Worm (Caenorhabditis elegans) whole organism, midembryonic: Measurements from ENCODE around the gene Y69H2.1.
A peak's percentile ranks its signal among the peaks of the same experiment; 100 is the strongest.

Experiments
- T22C8.4 ChIP-seq: fragments of 200-800 bp; sonication (Bioruptor generic); IDR thresholded peaks from 2 replicates; pipeline ENCODE4 v1.3.6; 2022; ENCODE audit warnings: missing genetic modification characterization, missing compliant biosample characterization
- cog-1 ChIP-seq: sonication (generic microtip); optimal IDR thresholded peaks from 2 replicates; lab custom pipeline; 2016; ENCODE audit warnings: missing genetic modification characterization, missing compliant biosample characterization
- flt-1 ChIP-seq: fragments of 200-800 bp; sonication (Bioruptor generic); IDR thresholded peaks from 2 replicates; pipeline ENCODE4 v1.3.6; 2022; ENCODE audit warnings: missing genetic modification characterization, missing compliant biosample characterization
- klf-2 ChIP-seq: fragments of 200-800 bp; sonication (Bioruptor generic); conservative IDR thresholded peaks from 2 replicates; pipeline ENCODE4 v1.3.6; 2022; ENCODE audit warnings: missing genetic modification reagents, missing genetic modification characterization, missing compliant biosample characterization
- med-1 ChIP-seq: sonication (generic microtip); optimal IDR thresholded peaks from 2 replicates; lab custom pipeline; 2017; ENCODE audit warnings: missing genetic modification characterization, mild to moderate bottlenecking, missing compliant biosample characterization, antibody characterized with exemption, missing genetic modification reagents; ENCODE audit not compliant: insufficient read depth
- ref-1 ChIP-seq: fragments of 200-800 bp; sonication (Bioruptor generic); conservative IDR thresholded peaks from 2 replicates; pipeline ENCODE4 v1.3.6; 2022; ENCODE audit warnings: missing genetic modification reagents, missing genetic modification characterization, missing compliant biosample characterization
- tab-1 ChIP-seq: fragments of 200-800 bp; sonication (Bioruptor generic); IDR thresholded peaks from 2 replicates; pipeline ENCODE4 v1.3.6; 2022; ENCODE audit warnings: missing genetic modification characterization, missing compliant biosample characterization
- ztf-23 ChIP-seq: fragments of 200-800 bp; sonication (Bioruptor generic); IDR thresholded peaks from 2 replicates; pipeline ENCODE4 v1.3.6; 2022; ENCODE audit warnings: missing genetic modification reagents, missing genetic modification characterization, missing compliant biosample characterization
- ztf-29 ChIP-seq: fragments of 200-800 bp; sonication (Bioruptor generic); IDR thresholded peaks from 2 replicates; pipeline ENCODE4 v1.3.6; 2022; ENCODE audit warnings: missing genetic modification reagents, missing genetic modification characterization, missing compliant biosample characterization

Gene Y69H2.1

DNA sequence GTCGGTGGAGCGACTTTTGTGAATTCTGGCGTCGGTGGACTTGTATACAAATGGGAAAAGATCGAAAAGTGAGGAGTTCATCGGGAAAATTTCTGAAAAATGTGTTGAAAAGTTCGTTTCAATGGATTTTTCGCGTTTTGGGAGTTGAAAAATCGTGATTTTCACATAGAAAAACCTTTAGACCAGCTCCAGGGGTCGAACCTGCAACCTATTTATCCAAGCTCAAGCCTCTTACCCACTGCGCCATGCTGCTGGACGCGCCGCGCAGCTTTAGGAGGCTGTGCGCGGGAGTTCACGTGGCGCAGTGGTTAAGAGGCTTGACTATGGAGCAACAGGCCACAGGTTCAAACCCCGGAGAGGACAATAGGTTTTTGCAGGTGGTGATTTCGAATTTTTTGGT, at the start of gene Y69H2.1:
Gene Y69H2.1 (minus strand): TSS at position 101 of the 400 bp plus-strand sequence.
- TF ChIP-seq T22C8.4 (no peak), med-1 (GFP tag; lab: Kevin White, UChicago) (no peak), ref-1 (GFP tag; lab: Robert Waterston, UW) (no peak), cog-1 (no peak), ztf-29 (no peak), flt-1 (GFP tag; lab: Robert Waterston, UW) (no peak), ztf-23 (no peak), klf-2 (GFP tag; lab: Robert Waterston, UW) (no peak), tab-1 (GFP tag; lab: Robert Waterston, UW) (no peak)

DNA sequence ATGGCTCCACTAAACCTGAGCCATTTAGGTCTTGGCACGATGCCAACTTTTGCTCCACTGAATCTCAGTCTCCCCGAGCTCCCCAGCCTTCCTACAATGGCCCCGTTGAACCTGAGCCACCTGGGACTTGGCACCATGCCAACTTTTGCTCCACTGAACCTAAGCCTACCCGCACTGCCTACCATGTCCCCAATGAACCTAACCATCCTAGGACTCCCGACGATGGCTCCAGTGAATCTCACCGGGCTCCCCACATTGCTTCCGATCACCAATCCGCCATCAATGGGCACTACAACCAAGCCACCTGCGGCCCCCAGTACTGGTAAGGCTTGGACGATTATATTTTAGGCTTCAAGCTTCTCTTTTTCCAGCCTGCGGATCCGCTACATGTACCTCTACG, 49.4 kb upstream of the Y69H2.1 start:
- no peak for TF ChIP-seq cog-1
- TF ChIP-seq tab-1 (GFP tag; lab: Robert Waterston, UW), result no peak
- TF ChIP-seq ztf-29, result no peak
- TF ChIP-seq klf-2 (GFP tag; lab: Robert Waterston, UW), result no peak
- TF ChIP-seq flt-1 (GFP tag; lab: Robert Waterston, UW), result no peak
- TF ChIP-seq T22C8.4, result no peak
- TF ChIP-seq ref-1 (GFP tag; lab: Robert Waterston, UW), result no peak
- TF ChIP-seq med-1 (GFP tag; lab: Kevin White, UChicago), result no peak
- TF ChIP-seq ztf-23, result no peak

DNA sequence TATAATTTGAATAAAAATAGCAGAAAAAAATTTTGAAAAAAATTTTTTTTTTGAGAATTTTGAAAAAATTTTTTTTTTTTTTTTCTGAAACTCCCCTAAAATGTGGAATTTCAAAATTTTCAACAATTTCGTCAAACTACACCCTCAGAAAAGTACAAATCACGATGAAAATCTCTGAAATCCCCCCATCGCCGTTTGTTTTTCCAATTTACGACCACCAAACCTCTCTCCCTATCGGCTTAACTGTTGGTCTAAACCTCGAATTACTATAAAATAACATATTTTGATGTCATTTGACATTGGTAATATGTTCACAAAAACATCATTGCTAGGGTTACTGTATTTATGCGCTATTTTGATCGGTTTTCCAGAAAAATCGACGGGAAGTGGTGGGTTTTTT, 47.7 kb upstream of the Y69H2.1 start, which contains the start of gene Y69H2.10:
Gene Y69H2.10 (plus strand): TSS at position 301 of the 400 bp plus-strand sequence.
- TF ChIP-seq klf-2 (GFP tag; lab: Robert Waterston, UW) (no peak), ref-1 (GFP tag; lab: Robert Waterston, UW) (no peak), T22C8.4 (no peak)

DNA sequence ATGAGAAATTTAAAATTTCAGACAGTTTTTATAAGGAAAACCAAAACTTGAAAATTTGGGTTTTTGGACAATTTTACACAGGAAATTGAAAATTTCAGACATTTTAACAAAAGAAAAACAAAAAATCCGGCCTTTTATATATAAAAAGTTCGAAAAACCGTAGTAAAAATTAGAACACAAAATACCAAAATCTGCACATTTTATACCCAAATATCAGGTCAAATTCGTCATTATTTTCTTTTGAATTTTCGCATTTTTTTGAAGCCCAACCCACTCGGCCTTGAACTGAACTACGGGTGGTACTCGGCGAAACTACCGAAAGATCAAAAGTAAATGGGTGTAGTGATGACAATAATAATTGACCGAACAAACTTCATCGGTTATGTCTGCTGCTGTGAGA, 44.8 kb upstream of the Y69H2.1 start:
- no peak for TF ChIP-seq cog-1
- TF ChIP-seq ref-1 (GFP tag; lab: Robert Waterston, UW), result no peak
- no peak for TF ChIP-seq med-1 (GFP tag; lab: Kevin White, UChicago)
- no peak for TF ChIP-seq tab-1 (GFP tag; lab: Robert Waterston, UW)
- TF ChIP-seq ztf-23, result no peak
- no peak for TF ChIP-seq ztf-29
- TF ChIP-seq T22C8.4, result no peak
- no peak for TF ChIP-seq klf-2 (GFP tag; lab: Robert Waterston, UW)

DNA sequence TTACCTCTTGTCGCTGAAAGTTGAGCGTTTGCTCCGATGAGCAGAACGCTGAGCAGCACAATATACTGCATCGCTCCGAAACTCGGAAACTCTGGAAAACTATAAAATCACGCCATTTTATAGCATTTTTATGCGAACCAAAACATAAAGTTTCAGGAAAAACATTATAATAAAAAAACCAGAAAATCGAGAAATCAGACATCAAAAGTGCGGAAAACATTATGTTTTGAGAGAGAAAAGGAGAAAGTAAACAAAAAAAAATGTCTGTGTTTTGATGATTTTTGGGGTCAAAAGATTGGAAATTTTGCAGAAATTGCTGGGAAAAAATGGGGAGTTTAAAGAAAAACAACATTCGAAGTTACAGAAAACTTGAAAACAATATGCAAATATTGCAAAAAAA, 41.7 kb upstream of the Y69H2.1 start, which contains the start of gene Y69H2.3:
Gene Y69H2.3 (minus strand): TSS at position 101 of the 400 bp plus-strand sequence.
- TF ChIP-seq T22C8.4 (no peak), klf-2 (GFP tag; lab: Robert Waterston, UW) (no peak), ztf-23 (no peak), flt-1 (GFP tag; lab: Robert Waterston, UW) (no peak)

DNA sequence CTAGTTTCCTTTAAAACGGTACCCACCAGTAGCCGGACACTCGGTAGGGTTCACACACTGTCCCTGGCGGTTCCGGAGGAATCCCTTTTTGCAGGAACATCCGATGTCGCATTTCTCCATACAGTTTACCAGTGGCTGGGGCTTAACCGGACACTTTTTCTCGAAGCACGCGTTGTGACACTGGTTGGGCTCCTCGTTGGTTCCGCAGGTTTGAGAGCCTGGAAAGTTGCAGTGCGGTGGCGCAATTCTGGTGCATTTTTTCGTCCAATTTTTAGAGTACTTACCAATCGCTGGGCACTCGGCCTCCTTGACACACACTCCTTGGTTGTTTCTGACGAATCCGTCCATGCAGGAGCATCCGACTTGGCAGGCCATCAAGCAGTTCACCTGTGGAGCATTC, 40.0 kb upstream of the Y69H2.1 start:
- TF ChIP-seq med-1 (GFP tag; lab: Kevin White, UChicago) (no peak), ztf-23 (no peak), ztf-29 (no peak), tab-1 (GFP tag; lab: Robert Waterston, UW) (no peak), T22C8.4 (no peak), ref-1 (GFP tag; lab: Robert Waterston, UW) (no peak), flt-1 (GFP tag; lab: Robert Waterston, UW) (no peak), klf-2 (GFP tag; lab: Robert Waterston, UW) (no peak), cog-1 (no peak)

DNA sequence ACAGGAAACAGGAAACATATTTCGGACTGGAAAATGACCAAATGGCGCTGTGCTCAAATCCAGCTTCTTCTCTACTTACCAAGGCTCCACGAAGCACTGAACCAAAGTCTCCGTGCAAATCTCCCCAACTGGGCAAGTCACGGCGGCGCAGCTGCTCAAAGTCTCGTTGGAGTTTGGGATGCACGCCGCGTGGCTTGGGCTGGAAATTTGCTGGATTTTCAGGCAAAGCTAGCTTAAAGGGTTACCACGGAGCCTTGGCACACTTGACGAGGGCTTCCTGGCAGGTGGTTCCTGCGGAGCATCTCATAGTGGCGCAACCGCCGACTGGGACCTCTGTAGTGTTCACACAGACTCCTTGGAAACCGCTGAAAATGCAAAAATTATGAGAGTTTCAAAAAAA, 36.6 kb upstream of the Y69H2.1 start:
- no peak for TF ChIP-seq klf-2 (GFP tag; lab: Robert Waterston, UW)
- no peak for TF ChIP-seq ztf-29
- no peak for TF ChIP-seq ref-1 (GFP tag; lab: Robert Waterston, UW)
- TF ChIP-seq cog-1, result no peak
- no peak for TF ChIP-seq tab-1 (GFP tag; lab: Robert Waterston, UW)
- TF ChIP-seq med-1 (GFP tag; lab: Kevin White, UChicago), result no peak
- no peak for TF ChIP-seq T22C8.4
- TF ChIP-seq ztf-23, result no peak
- TF ChIP-seq flt-1 (GFP tag; lab: Robert Waterston, UW), result no peak

DNA sequence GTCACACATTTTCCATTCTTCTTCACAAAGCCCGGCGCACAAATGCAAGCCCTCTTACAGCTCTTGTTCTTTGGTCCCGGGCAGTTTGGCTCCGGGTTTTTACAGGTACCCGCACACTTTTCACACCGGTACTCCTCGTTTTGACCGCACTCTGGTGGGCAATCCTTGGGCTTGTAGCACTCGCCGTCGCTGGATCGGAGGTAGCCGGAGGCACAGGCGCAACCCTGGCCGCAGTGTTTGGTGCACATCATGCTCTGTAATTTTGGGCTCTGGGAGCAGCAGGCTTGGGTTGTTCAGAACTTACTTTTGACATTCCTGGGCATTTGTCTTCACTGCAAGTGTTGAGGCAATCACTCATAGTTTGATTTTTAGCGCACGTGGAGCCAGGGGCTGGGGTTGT, 35.0 kb upstream of the Y69H2.1 start:
- TF ChIP-seq tab-1 (GFP tag; lab: Robert Waterston, UW) (no peak), med-1 (GFP tag; lab: Kevin White, UChicago) (no peak), ztf-23 (no peak), klf-2 (GFP tag; lab: Robert Waterston, UW) (no peak), ref-1 (GFP tag; lab: Robert Waterston, UW) (no peak), T22C8.4 (no peak), ztf-29 (no peak), cog-1 (no peak)

DNA sequence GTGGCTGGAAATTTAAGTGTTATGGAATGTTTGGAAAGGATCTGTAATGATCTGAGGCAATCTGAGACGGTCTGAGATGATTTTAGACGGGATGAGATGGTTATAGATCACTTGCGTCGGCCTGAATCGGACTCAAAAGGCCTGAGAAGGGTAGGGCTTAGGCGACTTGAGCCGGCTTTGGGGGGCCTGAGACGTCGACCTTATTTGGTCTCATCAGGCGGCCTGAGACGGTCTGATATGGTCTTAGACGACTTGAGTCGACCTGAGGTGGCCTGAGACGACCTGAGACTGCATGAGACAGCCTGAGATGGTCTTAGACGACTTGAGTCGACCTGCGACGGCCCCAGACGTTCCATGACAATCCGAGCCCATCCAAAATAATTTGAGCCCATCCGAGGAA, 34.0 kb upstream of the Y69H2.1 start:
- 0 out of 2 replicates have a peak, but pooled peaks have one; percentile 7 for TF ChIP-seq ztf-29
- no peak for TF ChIP-seq cog-1

DNA sequence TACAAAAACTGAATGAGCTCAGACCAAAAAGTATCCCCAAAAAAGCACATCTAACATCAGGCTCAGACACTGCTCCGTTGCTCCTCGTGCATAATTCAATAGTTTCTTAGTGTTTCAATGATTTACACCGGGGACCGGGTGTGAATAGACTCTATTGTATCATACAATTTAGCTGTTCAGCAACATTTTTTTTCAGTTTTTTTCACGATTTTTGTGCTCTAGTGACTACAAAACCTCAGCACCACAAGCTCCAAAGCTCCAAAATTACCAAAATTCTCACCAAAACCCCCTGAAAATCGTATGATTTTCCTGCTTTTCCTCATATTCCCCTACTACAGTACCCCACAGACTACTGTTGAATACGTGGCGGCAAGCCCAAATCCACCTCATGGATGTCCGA, 27.7 kb upstream of the Y69H2.1 start, which contains the start of gene egas-2:
Gene egas-2 (plus strand): TSS at position 301 of the 400 bp plus-strand sequence.
- TF ChIP-seq tab-1 (GFP tag; lab: Robert Waterston, UW) (no peak), med-1 (GFP tag; lab: Kevin White, UChicago) (no peak), ztf-29 (no peak), cog-1 (no peak), klf-2 (GFP tag; lab: Robert Waterston, UW) (no peak), flt-1 (GFP tag; lab: Robert Waterston, UW) (no peak)

DNA sequence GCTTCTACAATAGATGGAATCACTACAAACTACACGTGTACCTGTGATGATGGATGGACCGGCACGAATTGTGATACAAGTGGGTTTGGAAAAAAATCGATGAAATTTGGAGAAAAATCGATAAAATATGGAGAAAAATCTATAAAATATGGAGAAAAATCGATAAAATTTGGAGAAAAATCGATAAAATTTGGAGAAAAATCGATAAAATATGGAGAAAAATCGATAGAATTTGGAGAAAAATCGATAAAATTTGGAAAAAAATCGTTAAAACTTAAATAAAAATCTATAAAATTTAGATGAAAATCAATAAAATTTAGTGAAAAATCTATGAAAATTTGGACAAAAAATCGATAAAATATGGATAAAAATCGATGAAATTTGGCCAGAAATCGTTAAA, 21.9 kb upstream of the Y69H2.1 start:
- TF ChIP-seq T22C8.4, result peak; percentile 74
- TF ChIP-seq ref-1 (GFP tag; lab: Robert Waterston, UW), result no peak
- TF ChIP-seq tab-1 (GFP tag; lab: Robert Waterston, UW), result no peak
